Fruit fly (Drosophila melanogaster) whole organism, embryonic: Measurements from ENCODE around the gene Cpr66Cb.
A peak's percentile ranks its signal among the peaks of the same experiment; 100 is the strongest.

Source experiments
- Abd-B ChIP-seq: fragments of 200-800 bp; sonication (Bioruptor generic); optimal IDR thresholded peaks from 2 replicates; lab custom pipeline; 2018; ENCODE audit warnings: missing biosample characterization, mild to moderate bottlenecking, missing genetic modification characterization, moderate library complexity
- Adf1 ChIP-seq: fragments of 200-800 bp; sonication (Bioruptor generic); IDR thresholded peaks from 2 replicates; pipeline ENCODE4 v1.3.6; 2022; ENCODE audit warnings: missing biosample characterization, missing genetic modification characterization
- C15 ChIP-seq: fragments of 200-800 bp; sonication (Bioruptor generic); IDR thresholded peaks from 3 replicates; pipeline ENCODE4 v1.3.6; 2022; ENCODE audit warnings: missing biosample characterization, missing genetic modification characterization
- CG10147 ChIP-seq: fragments of 200-800 bp; sonication (Bioruptor generic); optimal IDR thresholded peaks from 2 replicates; lab custom pipeline; 2019; ENCODE audit warnings: missing biosample characterization, mild to moderate bottlenecking, missing genetic modification characterization, moderate library complexity
- CG10267 ChIP-seq: fragments of 200-800 bp; sonication (Bioruptor generic); optimal IDR thresholded peaks from 2 replicates; lab custom pipeline; 2018; ENCODE audit warnings: missing biosample characterization, mild to moderate bottlenecking, missing genetic modification characterization, moderate library complexity
- CG11456 ChIP-seq: fragments of 200-800 bp; sonication (Bioruptor generic); IDR thresholded peaks from 3 replicates; pipeline ENCODE4 v1.3.6; 2022; ENCODE audit warnings: missing biosample characterization, missing genetic modification characterization
- CG11723 ChIP-seq: fragments of 200-800 bp; sonication (Bioruptor generic); optimal IDR thresholded peaks from 2 replicates; lab custom pipeline; 2017; ENCODE audit warnings: missing biosample characterization, mild to moderate bottlenecking, missing genetic modification characterization
- CG13894 ChIP-seq: fragments of 200-800 bp; sonication (Bioruptor generic); optimal IDR thresholded peaks from 3 replicates; lab custom pipeline; 2018; ENCODE audit warnings: missing biosample characterization, mild to moderate bottlenecking, missing genetic modification characterization, moderate library complexity
- CG15073 ChIP-seq: fragments of 200-800 bp; sonication (Bioruptor generic); optimal IDR thresholded peaks from 2 replicates; lab custom pipeline; 2016; ENCODE audit warnings: missing biosample characterization, missing genetic modification characterization
- CG15696 ChIP-seq: fragments of 200-800 bp; sonication (Bioruptor generic); optimal IDR thresholded peaks from 2 replicates; lab custom pipeline; 2019; ENCODE audit warnings: missing biosample characterization, mild to moderate bottlenecking, missing genetic modification characterization, moderate library complexity
- CG1603 ChIP-seq: fragments of 200-800 bp; sonication (Bioruptor generic); optimal IDR thresholded peaks from 2 replicates; lab custom pipeline; 2019; ENCODE audit warnings: missing biosample characterization, mild to moderate bottlenecking, missing genetic modification characterization, moderate library complexity
- CG1647 ChIP-seq: fragments of 200-800 bp; sonication (Bioruptor generic); optimal IDR thresholded peaks from 3 replicates; lab custom pipeline; 2016; ENCODE audit warnings: missing biosample characterization, missing genetic modification characterization
- CG16813 ChIP-seq: fragments of 200-800 bp; sonication (Bioruptor generic); IDR thresholded peaks from 3 replicates; pipeline ENCODE4 v1.3.6; 2022; ENCODE audit warnings: missing biosample characterization, missing genetic modification characterization; ENCODE audit not compliant: partially characterized antibody
- CG3065 ChIP-seq: fragments of 200-800 bp; sonication (Bioruptor generic); optimal IDR thresholded peaks from 2 replicates; lab custom pipeline; 2016; ENCODE audit warnings: missing biosample characterization, missing genetic modification characterization
- CG3163 ChIP-seq: fragments of 200-800 bp; sonication (Bioruptor generic); optimal IDR thresholded peaks from 3 replicates; lab custom pipeline; 2016; ENCODE audit warnings: missing biosample characterization, missing genetic modification characterization
- CG33557 ChIP-seq: fragments of 200-800 bp; sonication (Bioruptor generic); optimal IDR thresholded peaks from 2 replicates; lab custom pipeline; 2019; ENCODE audit warnings: missing biosample characterization, mild to moderate bottlenecking, missing genetic modification characterization, moderate library complexity
- CG4820 ChIP-seq: fragments of 200-800 bp; sonication (Bioruptor generic); optimal IDR thresholded peaks from 3 replicates; lab custom pipeline; 2016; ENCODE audit warnings: missing biosample characterization, missing genetic modification characterization
- CG6791 ChIP-seq: fragments of 200-800 bp; sonication (Bioruptor generic); IDR thresholded peaks from 3 replicates; pipeline ENCODE4 v1.3.6; 2022; ENCODE audit warnings: missing biosample characterization, missing genetic modification characterization; ENCODE audit not compliant: partially characterized antibody
- Camta ChIP-seq: fragments of 200-800 bp; sonication (Bioruptor generic); optimal IDR thresholded peaks from 2 replicates; lab custom pipeline; 2016; ENCODE audit warnings: missing biosample characterization, missing genetic modification characterization
- D19A ChIP-seq: fragments of 200-800 bp; optimal IDR thresholded peaks from 3 replicates; lab custom pipeline; 2019; ENCODE audit warnings: missing biosample characterization, mild to moderate bottlenecking, missing genetic modification characterization, moderate library complexity
- Elba2 ChIP-seq: fragments of 200-800 bp; sonication (Bioruptor generic); optimal IDR thresholded peaks from 3 replicates; lab custom pipeline; 2016; ENCODE audit warnings: missing biosample characterization, missing genetic modification characterization
- Fer1 ChIP-seq: fragments of 200-800 bp; sonication (Bioruptor generic); optimal IDR thresholded peaks from 2 replicates; lab custom pipeline; 2017; ENCODE audit warnings: missing biosample characterization, mild to moderate bottlenecking, missing genetic modification characterization
- HLH54F ChIP-seq: fragments of 200-800 bp; sonication (Bioruptor generic); optimal IDR thresholded peaks from 3 replicates; lab custom pipeline; 2016; ENCODE audit warnings: missing biosample characterization, missing genetic modification characterization
- HmgD ChIP-seq: fragments of 200-800 bp; sonication (Bioruptor generic); optimal IDR thresholded peaks from 3 replicates; lab custom pipeline; 2016; ENCODE audit warnings: missing biosample characterization, missing genetic modification characterization
- Hr51 ChIP-seq, 2 experiments: fragments of 200-800 bp; sonication (Bioruptor generic); optimal IDR thresholded peaks; 2 replicates in 1 of 2; 3 replicates in 1 of 2; lab custom pipeline; 2016 to 2018; ENCODE audit warnings: missing biosample characterization in 2 of 2, missing genetic modification characterization in 2 of 2, mild to moderate bottlenecking in 1 of 2, moderate library complexity in 1 of 2
- Hsf ChIP-seq: fragments of 200-800 bp; sonication (Bioruptor generic); optimal IDR thresholded peaks from 3 replicates; lab custom pipeline; 2016; ENCODE audit warnings: missing biosample characterization, missing genetic modification characterization
- Nf-YA ChIP-seq: fragments of 200-800 bp; sonication (Bioruptor generic); IDR thresholded peaks from 2 replicates; pipeline ENCODE4 v1.3.6; 2022; ENCODE audit warnings: missing biosample characterization, missing genetic modification characterization
- Rfx ChIP-seq: fragments of 200-800 bp; sonication (Bioruptor generic); IDR thresholded peaks from 2 replicates; pipeline ENCODE4 v1.3.6; 2022; ENCODE audit warnings: missing biosample characterization, missing genetic modification characterization
- Scr ChIP-seq: fragments of 200-800 bp; sonication (Bioruptor generic); IDR thresholded peaks from 2 replicates; pipeline ENCODE4 v1.3.6; 2022; ENCODE audit warnings: missing biosample characterization, missing genetic modification characterization; ENCODE audit not compliant: partially characterized antibody
- Spps ChIP-seq: fragments of 200-800 bp; sonication (Bioruptor generic); optimal IDR thresholded peaks from 2 replicates; lab custom pipeline; 2018; ENCODE audit warnings: missing biosample characterization, mild to moderate bottlenecking, missing genetic modification characterization
- Sry-δ ChIP-seq: fragments of 200-800 bp; sonication (Bioruptor generic); optimal IDR thresholded peaks from 2 replicates; lab custom pipeline; 2016; ENCODE audit warnings: missing biosample characterization, missing genetic modification characterization
- Trl ChIP-seq, 3 experiments: fragments of >200 bp in 2 of 3; fragments of 200-800 bp in 1 of 3; sonication (Bioruptor generic) in 1 of 3; optimal IDR thresholded peaks; 2 replicates in 1 of 3; 3 replicates in 2 of 3; lab custom pipeline; 2016 to 2017; ENCODE audit warnings: missing biosample characterization in 1 of 3, missing genetic modification characterization in 1 of 3
- ac ChIP-seq: fragments of 200-800 bp; sonication (Bioruptor generic); optimal IDR thresholded peaks from 3 replicates; lab custom pipeline; 2017; ENCODE audit warnings: missing biosample characterization, mild to moderate bottlenecking, missing genetic modification characterization
- az2 ChIP-seq: fragments of 200-800 bp; sonication (Bioruptor generic); optimal IDR thresholded peaks from 3 replicates; lab custom pipeline; 2016; ENCODE audit warnings: missing biosample characterization, missing genetic modification characterization
- caup ChIP-seq: fragments of 200-800 bp; sonication (Bioruptor generic); optimal IDR thresholded peaks from 3 replicates; lab custom pipeline; 2017; ENCODE audit warnings: missing biosample characterization, mild to moderate bottlenecking, missing genetic modification characterization, moderate library complexity; ENCODE audit not compliant: severe bottlenecking
- dati ChIP-seq: fragments of 200-800 bp; sonication (Bioruptor generic); IDR thresholded peaks from 2 replicates; pipeline ENCODE4 v1.3.6; 2022; ENCODE audit warnings: missing biosample characterization, missing genetic modification characterization
- disco-r ChIP-seq: fragments of 200-800 bp; sonication (Bioruptor generic); optimal IDR thresholded peaks from 2 replicates; lab custom pipeline; 2016; ENCODE audit warnings: missing biosample characterization, missing genetic modification characterization
- en ChIP-seq: fragments of 200-800 bp; sonication (Bioruptor generic); optimal IDR thresholded peaks from 2 replicates; lab custom pipeline; 2016; ENCODE audit warnings: missing biosample characterization, missing genetic modification characterization
- ewg ChIP-seq: fragments of 200-800 bp; sonication (Bioruptor generic); optimal IDR thresholded peaks from 3 replicates; lab custom pipeline; 2017; ENCODE audit warnings: mild to moderate bottlenecking, missing biosample characterization, missing genetic modification reagents, missing genetic modification characterization
- fd102C ChIP-seq: fragments of 200-800 bp; sonication (Bioruptor generic); optimal IDR thresholded peaks from 2 replicates; lab custom pipeline; 2018; ENCODE audit warnings: missing biosample characterization, mild to moderate bottlenecking, missing genetic modification characterization, moderate library complexity
- grn ChIP-seq: fragments of 200-800 bp; sonication (Bioruptor generic); optimal IDR thresholded peaks from 3 replicates; lab custom pipeline; 2017; ENCODE audit warnings: missing biosample characterization, missing genetic modification characterization
- ind ChIP-seq: fragments of 200-800 bp; sonication (Bioruptor generic); optimal IDR thresholded peaks from 3 replicates; lab custom pipeline; 2016; ENCODE audit warnings: missing biosample characterization, missing genetic modification characterization
- jing ChIP-seq: fragments of 200-800 bp; sonication (Bioruptor generic); optimal IDR thresholded peaks from 2 replicates; lab custom pipeline; 2018; ENCODE audit warnings: missing biosample characterization, mild to moderate bottlenecking, missing genetic modification characterization
- lilli ChIP-seq: fragments of 200-800 bp; sonication (Bioruptor generic); optimal IDR thresholded peaks from 3 replicates; lab custom pipeline; 2016; ENCODE audit warnings: missing biosample characterization, missing genetic modification characterization
- oc ChIP-seq: fragments of 200-800 bp; sonication (Bioruptor generic); optimal IDR thresholded peaks from 2 replicates; lab custom pipeline; 2018; ENCODE audit warnings: missing biosample characterization, mild to moderate bottlenecking, missing genetic modification characterization, moderate library complexity
- pho ChIP-seq: fragments of 200-800 bp; sonication (Bioruptor generic); optimal IDR thresholded peaks from 2 replicates; lab custom pipeline; 2016; ENCODE audit warnings: missing biosample characterization, missing genetic modification characterization
- pita ChIP-seq: fragments of 200-800 bp; sonication (Bioruptor generic); optimal IDR thresholded peaks from 2 replicates; lab custom pipeline; 2017; ENCODE audit warnings: missing biosample characterization, mild to moderate bottlenecking, missing genetic modification characterization
- prd ChIP-seq, 3 experiments: fragments of >200 bp in 2 of 3; fragments of 200-800 bp in 1 of 3; sonication (Bioruptor generic) in 1 of 3; optimal IDR thresholded peaks in 2 of 3; IDR thresholded peaks in 1 of 3; 2 replicates in 2 of 3; 3 replicates in 1 of 3; pipeline versions ENCODE4 v1.3.6 to Lab custom; 2017 to 2022; ENCODE audit warnings: missing biosample characterization in 1 of 3, missing genetic modification characterization in 1 of 3
- sr ChIP-seq: fragments of 200-800 bp; sonication (Bioruptor generic); IDR thresholded peaks from 3 replicates; pipeline ENCODE4 v1.3.6; 2022; ENCODE audit warnings: missing biosample characterization, missing genetic modification characterization
- stwl ChIP-seq: fragments of 200-800 bp; sonication (Bioruptor generic); optimal IDR thresholded peaks from 3 replicates; lab custom pipeline; 2018; ENCODE audit warnings: missing biosample characterization, mild to moderate bottlenecking, missing genetic modification characterization, moderate library complexity

Cpr66Cb gene

DNA sequence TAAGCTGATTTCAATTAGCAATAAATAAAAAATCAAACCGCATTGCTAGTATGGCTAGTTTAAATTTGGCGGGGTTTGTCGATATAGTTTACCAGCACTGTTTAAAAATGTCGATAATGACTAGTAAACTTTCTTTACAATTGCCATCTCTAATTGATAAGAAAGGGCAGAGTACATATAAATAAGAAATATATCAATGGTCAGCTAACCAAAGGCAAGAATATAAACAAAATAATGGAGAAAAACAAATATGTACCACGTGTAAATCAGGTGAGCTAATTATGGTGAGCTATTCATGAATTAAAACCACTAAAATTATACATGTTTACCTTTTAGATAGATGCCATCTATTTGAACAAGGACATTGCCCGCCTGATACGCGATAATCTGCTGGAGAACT lies 2.4 kb downstream of the Cpr66Cb start, which contains the start of gene Pex2 (continued):
- TF ChIP-seq CG33557 (no peak), Hsf (GFP tag; lab: Kevin White, UChicago) (no peak), CG3065 (GFP tag; lab: Kevin White, UChicago) (no peak), sr (GFP tag; lab: Robert Waterston, UW) (no peak), fd102C (GFP tag; lab: Kevin White, UChicago) (no peak), disco-r (GFP tag; lab: Kevin White, UChicago) (no peak), C15 (no peak), CG4820 (GFP tag; lab: Kevin White, UChicago) (no peak), jing (no peak), Nf-YA (GFP tag; lab: Robert Waterston, UW) (no peak), CG1647 (no peak), pho (GFP tag; lab: Kevin White, UChicago) (no peak), D19A (tag; lab: Kevin White, UChicago) (no peak), Rfx (GFP tag; lab: Robert Waterston, UW) (peak; percentile 23; the same call in 1 of the 2 replicates), dati (GFP tag; lab: Robert Waterston, UW) (no peak), Trl (optimal IDR thresholded peaks at IDR 0.05; lab: Kevin White, UChicago) (no peak), Trl (GFP tag; optimal IDR thresholded peaks at IDR 0.05; lab: Kevin White, UChicago) (no peak), Scr (GFP tag; lab: Robert Waterston, UW) (peak; percentile 56), CG15073 (GFP tag; lab: Kevin White, UChicago) (no peak), Hr51 (GFP tag; optimal IDR thresholded peaks at IDR 0.05; lab: Kevin White, UChicago) (no peak), CG6791 (GFP tag; lab: Robert Waterston, UW) (0 out of 3 replicates have a peak, but pooled peaks have one; percentile 56), caup (GFP tag; lab: Kevin White, UChicago) (peak; percentile 9), oc (tag; lab: Kevin White, UChicago) (no peak), CG10267 (tag; lab: Kevin White, UChicago) (peak; percentile 96), CG15696 (tag; lab: Kevin White, UChicago) (no peak), HmgD (GFP tag; lab: Kevin White, UChicago) (no peak), Adf1 (GFP tag; lab: Robert Waterston, UW) (no peak), pita (GFP tag; lab: Kevin White, UChicago) (no peak), CG11456 (no peak), prd (optimal IDR thresholded peaks at IDR 0.05; lab: Kevin White, UChicago) (no peak), prd (GFP tag; IDR thresholded peaks at IDR 0.05; lab: Robert Waterston, UW) (no peak), grn (no peak), CG16813 (0 out of 3 replicates have a peak, but pooled peaks have one; percentile 31), ac (GFP tag; lab: Kevin White, UChicago) (no peak), Elba2 (GFP tag; lab: Kevin White, UChicago) (no peak), lilli (GFP tag; lab: Kevin White, UChicago) (peak; percentile 25), CG11723 (GFP tag; lab: Kevin White, UChicago) (no peak), ind (GFP tag; lab: Kevin White, UChicago) (no peak), CG3163 (GFP tag; lab: Kevin White, UChicago) (no peak), Abd-B (GFP tag; lab: Kevin White, UChicago) (no peak), CG10147 (GFP tag; lab: Kevin White, UChicago) (no peak), Fer1 (GFP tag; lab: Kevin White, UChicago) (no peak), HLH54F (GFP tag; lab: Kevin White, UChicago) (no peak), ewg (GFP tag; lab: Kevin White, UChicago) (no peak), CG13894 (tag; lab: Kevin White, UChicago) (no peak), CG1603 (tag; lab: Kevin White, UChicago) (peak; percentile 58), en (GFP tag; lab: Kevin White, UChicago) (no peak), stwl (peak; percentile 95), Sry-δ (GFP tag; lab: Kevin White, UChicago) (peak; percentile 84), az2 (GFP tag; lab: Kevin White, UChicago) (no peak), Camta (GFP tag; lab: Kevin White, UChicago) (no peak), Spps (tag; lab: Kevin White, UChicago) (no peak)
